Fruit fly (Drosophila melanogaster) whole organism, prepupa: Measurements from ENCODE around the gene CG10877.

Experiments
- CG10669 ChIP-seq: fragments of 200-800 bp; sonication (Bioruptor generic); optimal IDR thresholded peaks from 3 replicates; lab custom pipeline; 2018; ENCODE audit warnings: missing biosample characterization, mild to moderate bottlenecking, missing genetic modification characterization, moderate library complexity
- CG15336 ChIP-seq: fragments of 200-800 bp; sonication (Bioruptor generic); IDR thresholded peaks from 2 replicates; pipeline ENCODE4 v1.3.6; 2022; ENCODE audit warnings: missing biosample characterization, missing genetic modification characterization
- OdsH ChIP-seq: fragments of 200-800 bp; sonication (Bioruptor generic); optimal IDR thresholded peaks from 3 replicates; lab custom pipeline; 2016; ENCODE audit warnings: missing biosample characterization, missing genetic modification characterization

DNA sequence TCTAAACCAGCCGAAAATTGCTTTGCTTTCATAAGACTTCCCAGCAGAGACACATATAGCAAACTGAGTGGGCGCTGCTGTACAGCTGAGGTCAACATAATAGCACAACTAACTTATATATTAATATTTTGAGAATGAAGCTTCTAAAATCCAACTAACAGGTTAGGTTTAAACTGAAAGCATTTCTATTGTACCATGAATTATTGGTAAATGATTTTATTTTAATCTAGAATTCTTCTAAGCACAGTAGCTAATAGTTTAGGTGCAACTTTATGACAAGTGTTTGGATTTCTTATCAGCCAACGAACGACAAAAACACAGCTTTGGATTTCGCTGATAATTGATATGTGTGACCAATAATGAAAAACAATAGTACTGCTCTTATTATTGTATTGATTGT is 8.8 kb downstream of the CG10877 start:
- TF ChIP-seq CG10669 (GFP tag; lab: Kevin White, UChicago), result no peak
- TF ChIP-seq OdsH (GFP tag; lab: Kevin White, UChicago), result no peak
- TF ChIP-seq CG15336, result no peak
